Worm (Caenorhabditis elegans): Measurements from ENCODE around the gene Y38F2AR.12.

Y38F2AR.12 gene

DNA sequence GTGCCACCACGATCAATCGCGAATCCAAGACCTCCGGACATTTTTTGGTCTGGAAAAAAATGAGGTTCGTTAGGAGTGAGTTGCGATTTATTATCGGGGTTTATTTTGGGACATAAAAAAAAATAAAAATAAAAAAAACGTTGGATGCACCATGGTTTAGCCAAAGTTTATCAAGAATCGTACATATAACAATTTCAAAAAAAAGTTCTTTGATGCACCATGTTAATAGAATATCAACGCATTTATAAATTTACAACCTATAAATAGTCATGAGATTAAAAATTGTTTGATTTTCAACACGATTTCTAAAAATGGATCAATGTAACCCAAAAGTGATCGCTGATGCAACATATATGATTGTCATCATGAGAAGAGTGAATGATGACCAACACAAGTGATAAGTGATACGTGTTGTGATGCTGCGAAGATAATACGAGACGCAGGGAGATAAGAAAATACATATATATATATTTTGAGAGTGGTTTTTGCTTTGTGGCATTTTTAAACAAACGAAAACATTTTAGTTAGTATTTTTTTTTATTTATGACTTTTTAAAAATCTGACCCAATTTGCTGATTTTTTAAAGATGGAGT, at the start of gene Y38F2AR.12:
TSS of gene Y38F2AR.12 (minus strand) at position 51 of the 593 bp plus-strand sequence.
- TF ChIP-seq W03F9.2 (tag; optimal IDR thresholded peaks at IDR 0.05) = no peak
- no peak for TF ChIP-seq him-1 (tag; optimal IDR thresholded peaks at IDR 0.05)
- no peak for TF ChIP-seq dao-5 (tag; optimal IDR thresholded peaks at IDR 0.05)

DNA sequence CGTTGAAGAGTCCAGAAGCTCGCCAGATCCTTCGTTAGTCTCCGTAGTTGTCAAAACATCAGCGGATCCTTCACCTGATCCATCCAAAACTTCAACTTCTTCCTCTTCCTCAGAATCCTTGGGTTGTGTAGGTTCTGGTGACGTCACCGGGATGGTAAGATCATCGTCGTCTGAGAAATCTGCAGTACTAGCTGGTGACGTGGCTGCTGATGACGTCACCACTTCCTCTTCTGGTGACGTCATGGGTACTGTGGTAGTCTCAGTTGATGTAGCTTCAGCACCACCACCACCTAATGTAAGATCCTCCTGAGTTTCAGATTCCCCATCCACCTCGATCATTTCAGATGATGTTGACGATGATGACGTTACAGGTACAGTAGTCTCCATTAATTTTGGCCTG, 49.2 kb upstream of the Y38F2AR.12 start:
- no peak for TF ChIP-seq W03F9.2 (tag; optimal IDR thresholded peaks at IDR 0.05)
- no peak for TF ChIP-seq dao-5 (tag; optimal IDR thresholded peaks at IDR 0.05)
- no peak for TF ChIP-seq him-1 (tag; optimal IDR thresholded peaks at IDR 0.05)

DNA sequence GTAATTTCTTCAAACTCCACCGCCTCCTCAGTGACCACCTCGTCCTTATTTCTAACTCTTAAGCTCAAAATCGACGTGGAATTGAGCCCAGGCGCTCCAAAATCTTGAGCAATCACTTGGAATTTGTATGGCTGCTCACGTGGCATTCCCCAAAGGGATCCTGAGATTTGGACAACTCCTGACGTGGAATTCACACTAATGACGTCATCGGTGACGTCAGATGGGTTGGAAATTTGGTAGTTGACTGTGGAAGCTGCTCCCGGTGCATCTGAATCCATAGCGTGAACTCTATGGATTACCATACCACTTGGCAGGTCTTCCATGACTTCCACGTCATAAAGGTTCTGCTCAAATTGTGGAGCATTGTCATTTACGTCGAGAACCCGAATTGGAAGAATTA, 42.9 kb upstream of the Y38F2AR.12 start:
- no peak for TF ChIP-seq dao-5 (tag; optimal IDR thresholded peaks at IDR 0.05)
- no peak for TF ChIP-seq W03F9.2 (tag; optimal IDR thresholded peaks at IDR 0.05)
- no peak for TF ChIP-seq him-1 (tag; optimal IDR thresholded peaks at IDR 0.05)

DNA sequence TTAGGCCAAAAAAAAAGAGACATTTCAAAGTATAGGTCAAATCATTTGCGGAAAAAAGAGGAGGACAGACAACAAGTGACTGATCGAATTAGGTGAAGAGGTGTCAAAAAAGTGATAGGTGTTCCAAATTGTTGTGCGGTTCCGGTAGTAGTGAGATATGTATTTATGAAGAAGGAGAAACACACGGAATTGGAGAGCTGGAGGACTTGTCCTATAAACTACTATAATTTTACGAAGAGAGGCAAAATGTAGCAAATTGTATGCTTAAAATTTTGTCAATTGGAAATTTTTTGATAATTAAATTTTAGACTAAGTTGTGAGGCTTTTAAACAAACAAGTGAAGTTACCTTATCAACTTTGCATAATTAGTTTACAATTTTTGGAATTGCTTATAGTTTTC, 39.4 kb upstream of the Y38F2AR.12 start:
- TF ChIP-seq him-1 (tag; optimal IDR thresholded peaks at IDR 0.05) (no peak), dao-5 (tag; optimal IDR thresholded peaks at IDR 0.05) (no peak), W03F9.2 (tag; optimal IDR thresholded peaks at IDR 0.05) (no peak)

DNA sequence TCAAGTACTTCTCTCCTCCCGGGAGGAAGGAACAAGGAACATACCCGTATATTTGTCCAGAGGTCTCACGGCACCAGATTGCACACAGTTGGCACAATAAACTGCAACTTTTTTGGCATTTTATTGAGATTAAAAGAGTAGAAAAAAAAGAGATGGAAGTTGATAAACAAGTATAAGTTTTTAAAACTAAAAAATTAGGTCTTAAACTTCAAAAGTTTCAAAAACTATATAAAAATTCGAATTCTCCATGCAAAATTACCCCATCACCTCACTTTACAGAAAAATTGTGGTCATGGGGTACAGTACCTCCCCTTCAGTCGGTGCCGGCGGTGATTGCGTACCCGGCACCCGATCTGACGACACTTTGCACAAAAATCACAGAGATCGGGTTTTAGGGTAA, 39.0 kb upstream of the Y38F2AR.12 start, which contains the start of gene C45G7.13:
TSS of gene C45G7.13 (minus strand) at position 101 of the 400 bp plus-strand sequence.
- TF ChIP-seq W03F9.2 (tag; optimal IDR thresholded peaks at IDR 0.05) (no peak), him-1 (tag; optimal IDR thresholded peaks at IDR 0.05) (no peak), dao-5 (tag; optimal IDR thresholded peaks at IDR 0.05) (no peak)

DNA sequence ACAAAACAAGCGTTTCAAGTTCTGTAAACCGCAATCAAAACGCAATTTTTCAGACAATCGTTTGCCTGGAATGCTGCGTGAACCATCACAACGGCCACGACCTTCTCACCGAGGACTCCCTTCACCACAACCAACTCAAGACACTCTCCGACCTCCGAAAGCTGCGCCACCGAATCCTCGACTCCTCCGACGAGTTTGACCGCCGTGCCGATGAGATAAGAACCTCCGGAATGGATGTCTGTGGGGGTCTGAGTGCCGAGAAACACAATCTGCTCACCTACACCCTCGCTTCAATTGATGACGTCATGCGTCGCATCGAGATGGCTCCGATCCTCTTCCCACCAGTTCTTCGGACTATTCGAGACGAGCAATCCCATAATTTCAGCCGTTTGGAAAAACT, 22.1 kb upstream of the Y38F2AR.12 start:
- TF ChIP-seq W03F9.2 (tag; optimal IDR thresholded peaks at IDR 0.05) (no peak), dao-5 (tag; optimal IDR thresholded peaks at IDR 0.05) (no peak), him-1 (tag; optimal IDR thresholded peaks at IDR 0.05) (no peak)

DNA sequence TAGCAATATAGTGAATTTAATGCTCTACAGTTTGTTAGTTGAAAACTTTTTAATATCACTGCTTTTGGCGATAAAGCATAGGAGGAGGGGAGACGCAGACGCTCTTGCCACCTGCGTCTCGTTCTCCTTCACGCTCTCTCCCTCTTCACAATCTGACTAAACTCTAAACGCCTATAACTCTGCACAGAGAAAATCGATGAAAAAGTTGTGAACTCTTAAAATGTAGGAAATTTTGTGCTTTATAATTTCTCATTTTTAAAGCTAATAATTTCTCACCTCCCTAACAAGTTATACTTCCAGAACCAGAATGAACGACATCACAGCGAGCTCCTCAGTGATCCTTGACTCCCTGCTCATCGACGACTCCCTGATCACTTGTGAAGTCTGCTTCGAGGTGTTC, 20.5 kb upstream of the Y38F2AR.12 start, which contains the start of gene C45G7.4:
TSS of gene C45G7.4 (plus strand) at position 301 of the 400 bp plus-strand sequence.
- TF ChIP-seq him-1 (tag; optimal IDR thresholded peaks at IDR 0.05) (no peak), dao-5 (tag; optimal IDR thresholded peaks at IDR 0.05) (no peak), W03F9.2 (tag; optimal IDR thresholded peaks at IDR 0.05) (no peak)

DNA sequence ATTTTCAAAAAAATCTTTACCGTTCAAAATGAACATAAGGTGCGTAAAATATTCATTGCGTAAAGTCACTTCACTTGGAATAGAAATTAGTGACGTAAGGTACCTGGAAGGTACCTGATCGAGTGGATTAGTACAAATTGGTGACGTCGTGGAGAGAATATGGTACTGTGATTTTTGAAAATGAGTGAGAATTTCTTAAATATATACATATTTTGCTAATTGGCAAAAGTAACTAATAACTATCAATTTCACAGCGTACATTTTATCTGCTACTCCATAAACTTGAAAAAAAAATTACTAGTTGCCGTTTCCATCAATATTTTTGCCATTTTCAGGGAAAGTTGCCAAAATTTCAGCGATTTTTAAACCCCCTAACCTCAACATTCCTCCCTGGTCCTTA, 4.5 kb upstream of the Y38F2AR.12 start:
- TF ChIP-seq him-1 (tag; optimal IDR thresholded peaks at IDR 0.05) (no peak), dao-5 (tag; optimal IDR thresholded peaks at IDR 0.05) (no peak), W03F9.2 (tag; optimal IDR thresholded peaks at IDR 0.05) (no peak)

DNA sequence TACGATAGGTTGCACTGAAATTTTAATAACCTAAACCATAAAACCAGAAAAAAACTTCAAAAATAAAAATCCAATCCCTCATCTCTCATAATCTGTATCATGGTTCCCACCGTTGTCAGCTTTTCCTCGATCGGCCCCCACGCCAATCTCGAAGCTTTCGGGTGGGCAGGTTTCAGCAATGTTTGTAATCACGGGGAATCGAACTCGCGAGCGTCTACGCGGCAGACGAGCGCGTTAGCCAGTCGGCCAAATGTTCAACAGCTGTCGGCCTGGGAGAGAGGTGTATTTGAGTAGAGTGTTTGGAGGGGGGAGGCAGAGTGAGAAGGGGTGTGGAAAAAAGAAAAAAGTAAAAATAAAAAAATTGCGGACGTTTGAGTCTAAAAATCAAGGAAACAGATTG, 3.8 kb downstream of the Y38F2AR.12 start:
- TF ChIP-seq him-1 (tag; optimal IDR thresholded peaks at IDR 0.05) (peak; percentile 47), W03F9.2 (tag; optimal IDR thresholded peaks at IDR 0.05) (peak; percentile 45), dao-5 (tag; optimal IDR thresholded peaks at IDR 0.05) (peak; percentile 75)

DNA sequence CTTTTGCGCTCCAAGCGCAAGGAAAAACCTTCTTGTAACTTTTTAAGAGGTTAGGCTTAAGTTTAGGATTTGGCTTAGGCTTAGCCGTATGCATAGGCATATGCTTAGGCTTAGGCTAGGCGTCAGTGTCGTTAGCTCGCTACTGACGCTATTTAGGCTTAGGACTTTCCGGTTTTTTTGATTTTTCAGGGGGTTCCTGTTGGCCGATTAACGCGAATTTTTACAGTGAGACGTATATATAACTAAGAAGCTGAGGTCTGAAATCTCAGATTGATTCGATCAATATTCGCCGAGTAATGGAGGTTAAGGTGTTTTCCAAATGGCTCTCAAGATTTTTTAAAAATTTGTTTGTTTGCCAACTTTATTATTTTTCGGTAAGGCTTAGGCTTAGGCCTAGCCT, 4.5 kb downstream of the Y38F2AR.12 start:
- TF ChIP-seq dao-5 (tag; optimal IDR thresholded peaks at IDR 0.05) (no peak), W03F9.2 (tag; optimal IDR thresholded peaks at IDR 0.05) (no peak), him-1 (tag; optimal IDR thresholded peaks at IDR 0.05) (no peak)

DNA sequence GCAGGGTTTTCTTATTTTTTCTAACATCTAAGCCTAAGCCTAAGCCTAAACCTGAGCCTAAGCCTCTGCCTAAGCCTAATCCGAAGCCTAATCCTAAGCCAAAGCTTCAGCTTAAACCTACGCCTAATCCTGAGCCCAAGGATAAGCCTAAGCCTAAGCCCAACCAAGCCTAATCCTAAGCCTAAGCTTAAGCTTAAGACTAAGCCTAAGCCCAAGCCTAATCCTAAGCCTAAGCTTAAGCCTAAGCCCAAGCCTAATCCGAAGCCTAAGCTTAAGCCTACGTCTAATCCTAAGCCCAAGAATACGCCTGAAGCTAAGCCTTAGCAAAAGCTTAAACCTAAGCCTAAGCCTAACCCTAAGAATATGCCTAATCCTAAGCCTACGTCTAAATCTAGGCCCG, 8.8 kb downstream of the Y38F2AR.12 start:
- TF ChIP-seq him-1 (tag; optimal IDR thresholded peaks at IDR 0.05) (no peak), W03F9.2 (tag; optimal IDR thresholded peaks at IDR 0.05) (no peak), dao-5 (tag; optimal IDR thresholded peaks at IDR 0.05) (no peak)

DNA sequence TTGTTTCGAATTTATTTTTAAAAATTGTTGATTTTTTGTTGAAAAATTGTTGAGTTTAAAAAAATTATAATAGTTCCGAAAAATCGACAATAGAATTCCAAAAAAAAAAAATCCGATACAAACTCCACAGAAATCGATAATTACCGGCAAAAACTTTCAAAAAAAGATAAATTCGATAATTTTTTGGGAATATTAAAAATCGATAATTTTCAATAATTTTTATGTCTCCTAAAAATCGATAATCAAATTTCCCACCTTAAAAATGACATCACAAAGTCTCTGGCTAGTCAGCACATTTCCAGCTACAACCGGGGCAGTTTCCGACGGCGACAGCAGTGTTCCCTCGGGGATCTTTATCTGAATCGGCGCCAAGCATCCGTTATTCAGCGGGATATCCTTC, 11.6 kb downstream of the Y38F2AR.12 start:
- TF ChIP-seq him-1 (tag; optimal IDR thresholded peaks at IDR 0.05) (no peak), W03F9.2 (tag; optimal IDR thresholded peaks at IDR 0.05) (no peak), dao-5 (tag; optimal IDR thresholded peaks at IDR 0.05) (no peak)

DNA sequence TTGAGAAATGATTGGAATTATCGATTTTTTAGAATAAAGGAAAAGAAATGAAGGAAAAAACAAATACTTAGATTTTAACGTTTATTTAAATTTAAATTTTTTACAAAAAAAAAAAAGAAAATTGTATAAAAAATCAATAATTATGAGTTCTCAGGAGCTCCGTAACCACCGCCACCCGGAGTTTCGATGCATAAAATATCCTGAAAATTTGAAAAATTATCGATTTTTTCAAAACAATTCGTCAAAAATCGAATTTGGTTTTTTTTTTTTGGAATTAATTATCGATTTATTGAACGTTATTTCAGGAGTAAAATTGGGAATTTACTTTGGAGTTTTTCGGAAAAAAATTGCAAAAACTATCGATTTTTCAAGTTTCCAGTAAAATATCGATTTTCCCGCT, 12.8 kb downstream of the Y38F2AR.12 start, which contains the start of gene Y38F2AR.10:
TSS of gene Y38F2AR.10 (minus strand) at position 101 of the 400 bp plus-strand sequence.
- TF ChIP-seq him-1 (tag; optimal IDR thresholded peaks at IDR 0.05) (no peak), W03F9.2 (tag; optimal IDR thresholded peaks at IDR 0.05) (no peak), dao-5 (tag; optimal IDR thresholded peaks at IDR 0.05) (no peak)

DNA sequence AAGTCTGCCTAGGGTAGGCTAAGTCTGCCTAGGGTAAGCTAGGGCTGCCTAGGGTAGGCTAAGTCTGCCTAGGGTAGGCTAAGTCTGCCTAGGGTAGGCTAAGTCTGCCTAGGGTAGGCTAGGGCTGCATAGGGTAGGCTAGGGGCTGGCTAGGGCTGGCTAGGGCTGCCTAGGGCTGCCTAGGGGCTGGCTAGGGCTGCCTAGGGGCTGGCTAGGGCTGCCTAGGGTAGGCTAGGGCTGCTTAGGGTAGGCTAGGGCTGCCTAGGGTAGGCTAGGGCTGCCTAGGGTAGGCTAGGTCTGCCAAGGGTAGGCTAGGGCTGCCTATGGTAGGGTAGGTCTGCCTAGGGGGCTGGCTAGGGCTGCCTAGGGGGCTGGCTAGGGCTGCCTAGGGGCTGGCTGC, 13.9 kb downstream of the Y38F2AR.12 start:
- TF ChIP-seq him-1 (tag; optimal IDR thresholded peaks at IDR 0.05) (no peak), dao-5 (tag; optimal IDR thresholded peaks at IDR 0.05) (no peak), W03F9.2 (tag; optimal IDR thresholded peaks at IDR 0.05) (no peak)

DNA sequence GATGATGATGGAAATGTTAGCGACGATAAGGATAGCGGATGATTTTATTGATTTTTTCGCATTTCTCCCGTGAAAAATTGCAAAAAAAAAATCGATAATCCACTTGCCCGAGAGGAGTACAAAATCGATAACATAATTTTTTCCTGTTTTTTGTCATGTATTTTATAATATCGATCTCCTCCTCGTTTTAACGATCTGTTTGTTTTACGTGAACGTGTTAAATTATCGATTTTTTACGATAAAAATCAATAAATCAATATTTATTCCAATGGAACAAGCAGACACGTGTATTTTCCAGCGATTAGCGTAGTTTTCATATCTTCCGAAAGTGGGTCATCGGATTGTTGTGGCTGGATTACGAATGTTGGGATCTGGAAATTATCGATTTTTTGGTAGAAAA, 16.2 kb downstream of the Y38F2AR.12 start:
- TF ChIP-seq dao-5 (tag; optimal IDR thresholded peaks at IDR 0.05) = no peak
- no peak for TF ChIP-seq W03F9.2 (tag; optimal IDR thresholded peaks at IDR 0.05)
- no peak for TF ChIP-seq him-1 (tag; optimal IDR thresholded peaks at IDR 0.05)
